Worm (Caenorhabditis elegans) whole organism, midembryonic: ENCODE results near the gene srh-70.
A peak's percentile ranks its signal among the peaks of the same experiment; 100 is the strongest.

Experiments
- T22C8.4 ChIP-seq: fragments of 200-800 bp; sonication (Bioruptor generic); IDR thresholded peaks from 2 replicates; pipeline ENCODE4 v1.3.6; 2022; ENCODE audit warnings: missing genetic modification characterization, missing compliant biosample characterization
- cog-1 ChIP-seq: sonication (generic microtip); optimal IDR thresholded peaks from 2 replicates; lab custom pipeline; 2016; ENCODE audit warnings: missing genetic modification characterization, missing compliant biosample characterization
- flt-1 ChIP-seq: fragments of 200-800 bp; sonication (Bioruptor generic); IDR thresholded peaks from 2 replicates; pipeline ENCODE4 v1.3.6; 2022; ENCODE audit warnings: missing genetic modification characterization, missing compliant biosample characterization
- klf-2 ChIP-seq: fragments of 200-800 bp; sonication (Bioruptor generic); conservative IDR thresholded peaks from 2 replicates; pipeline ENCODE4 v1.3.6; 2022; ENCODE audit warnings: missing genetic modification reagents, missing genetic modification characterization, missing compliant biosample characterization
- ref-1 ChIP-seq: fragments of 200-800 bp; sonication (Bioruptor generic); conservative IDR thresholded peaks from 2 replicates; pipeline ENCODE4 v1.3.6; 2022; ENCODE audit warnings: missing genetic modification reagents, missing genetic modification characterization, missing compliant biosample characterization
- ztf-23 ChIP-seq: fragments of 200-800 bp; sonication (Bioruptor generic); IDR thresholded peaks from 2 replicates; pipeline ENCODE4 v1.3.6; 2022; ENCODE audit warnings: missing genetic modification reagents, missing genetic modification characterization, missing compliant biosample characterization

DNA sequence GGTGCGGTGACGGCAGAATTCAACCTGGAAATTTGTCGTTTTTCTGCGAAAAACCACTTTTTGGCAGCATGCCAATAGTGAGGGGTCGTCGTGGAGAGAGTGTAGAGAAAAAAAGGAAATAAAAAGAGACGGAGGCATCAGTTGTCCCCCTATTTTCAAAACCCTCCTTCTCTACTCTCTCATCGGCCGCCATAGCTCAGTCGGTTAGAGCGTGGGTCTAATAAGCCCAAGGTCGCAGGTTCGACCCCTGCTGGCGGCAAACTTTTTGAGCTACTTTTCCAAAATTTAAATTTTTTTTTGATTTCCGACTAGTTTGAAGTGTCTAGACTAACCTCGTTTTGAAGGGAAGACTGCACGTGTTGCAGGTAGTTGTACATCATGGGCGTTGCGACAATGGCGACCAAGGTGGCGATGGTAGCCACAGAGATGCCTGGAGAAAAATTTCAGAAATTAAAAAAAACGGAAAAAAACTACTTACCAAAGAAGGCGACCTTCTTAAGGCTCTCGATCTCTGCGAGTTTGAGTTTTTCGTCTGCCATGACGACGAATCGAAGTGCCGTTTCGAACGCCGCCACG, 24.0 kb downstream of the srh-70 start, which contains the start of gene col-85:
- TF ChIP-seq klf-2: peak; percentile 98
- TF ChIP-seq ref-1: peak; percentile 88
- peak; percentile 97 for TF ChIP-seq flt-1 (GFP tag; lab: Robert Waterston, UW)
- TF ChIP-seq T22C8.4: peak; percentile 96
- TF ChIP-seq ztf-23: peak; percentile 98
- TF ChIP-seq cog-1 (tag; lab: Kevin White, UChicago): peak; percentile 83
